Fruit fly (Drosophila melanogaster): ENCODE data around the gene CG34043.

DNA sequence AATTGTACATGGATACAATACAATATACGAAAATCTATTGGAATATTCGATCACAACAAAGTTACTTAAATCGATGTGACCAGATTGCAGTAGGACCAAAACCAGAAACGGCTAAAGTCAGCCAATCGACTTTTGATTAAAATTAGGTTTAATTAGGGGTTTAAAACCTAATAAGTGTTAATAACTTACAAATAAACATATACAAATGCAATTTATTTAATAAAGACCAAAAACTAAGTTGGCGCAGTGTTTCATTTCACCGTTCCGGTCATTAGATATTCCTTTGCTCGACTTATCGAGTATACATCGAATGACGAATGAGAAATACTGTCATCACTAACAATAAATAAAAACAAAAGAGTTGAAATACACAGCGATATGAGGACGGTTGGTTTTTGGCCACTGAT lies 30.2 kb downstream of the CG34043 start, which contains the start of the genes bsk and CG31717:
- TF ChIP-seq dmrt93B (GFP tag; optimal IDR thresholded peaks at IDR 0.05) (no peak), lola (GFP tag; optimal IDR thresholded peaks at IDR 0.05) (no peak), N (GFP tag; optimal IDR thresholded peaks at IDR 0.05) (no peak), Jra (GFP tag; optimal IDR thresholded peaks at IDR 0.05) (peak; percentile 32), fru (GFP tag; optimal IDR thresholded peaks at IDR 0.05) (no peak), psq (GFP tag; optimal IDR thresholded peaks at IDR 0.05) (no peak), usp (GFP tag; optimal IDR thresholded peaks at IDR 0.05) (no peak), Dfd (GFP tag; optimal IDR thresholded peaks at IDR 0.05) (no peak), CrebA (GFP tag; optimal IDR thresholded peaks at IDR 0.05; ENCODE audit: borderline replicate concordance) (no peak), Sp1 (GFP tag; optimal IDR thresholded peaks at IDR 0.05) (no peak), foxo (GFP tag; optimal IDR thresholded peaks at IDR 0.05) (no peak), Myc (optimal IDR thresholded peaks at IDR 0.05) (no peak), OdsH (GFP tag; optimal IDR thresholded peaks at IDR 0.05) (no peak)
